Fruit fly (Drosophila melanogaster) whole organism, embryonic: ENCODE measurements around the gene Taf10.

Source experiments
- Antp ChIP-seq: fragments of 200-800 bp; sonication (Bioruptor generic); optimal IDR thresholded peaks from 3 replicates; lab custom pipeline; 2016; ENCODE audit warnings: missing biosample characterization, missing genetic modification characterization
- CG10267 ChIP-seq: fragments of 200-800 bp; sonication (Bioruptor generic); optimal IDR thresholded peaks from 2 replicates; lab custom pipeline; 2018; ENCODE audit warnings: missing biosample characterization, mild to moderate bottlenecking, missing genetic modification characterization, moderate library complexity
- CG10565 ChIP-seq: fragments of 200-800 bp; sonication (Bioruptor generic); optimal IDR thresholded peaks from 3 replicates; lab custom pipeline; 2016; ENCODE audit warnings: missing biosample characterization, mild to moderate bottlenecking, missing genetic modification characterization
- CG12236 ChIP-seq: fragments of 200-800 bp; sonication (Bioruptor generic); optimal IDR thresholded peaks from 2 replicates; lab custom pipeline; 2016; ENCODE audit warnings: missing biosample characterization, missing genetic modification characterization
- CG1233 ChIP-seq: fragments of 200-800 bp; sonication (Bioruptor generic); optimal IDR thresholded peaks from 4 replicates; lab custom pipeline; 2018; ENCODE audit warnings: missing biosample characterization, mild to moderate bottlenecking, missing genetic modification characterization
- CG14014 ChIP-seq: fragments of 200-800 bp; sonication (Bioruptor generic); IDR thresholded peaks from 2 replicates; pipeline ENCODE4 v1.3.6; 2022; ENCODE audit warnings: missing biosample characterization, missing genetic modification characterization
- CG14710 ChIP-seq: fragments of 200-800 bp; sonication (Bioruptor generic); optimal IDR thresholded peaks from 3 replicates; lab custom pipeline; 2019; ENCODE audit warnings: missing biosample characterization, mild to moderate bottlenecking, missing genetic modification characterization, moderate library complexity
- CG15514 ChIP-seq: fragments of 200-800 bp; sonication (Bioruptor generic); optimal IDR thresholded peaks from 3 replicates; lab custom pipeline; 2017; ENCODE audit warnings: missing biosample characterization, missing genetic modification characterization, mild to moderate bottlenecking, moderate library complexity, missing genetic modification reagents
- CG15696 ChIP-seq: fragments of 200-800 bp; sonication (Bioruptor generic); optimal IDR thresholded peaks from 2 replicates; lab custom pipeline; 2019; ENCODE audit warnings: missing biosample characterization, mild to moderate bottlenecking, missing genetic modification characterization, moderate library complexity
- CG17361 ChIP-seq: fragments of 200-800 bp; sonication (Bioruptor generic); IDR thresholded peaks from 3 replicates; pipeline ENCODE4 v1.3.6; 2022; ENCODE audit warnings: missing biosample characterization, missing genetic modification characterization
- CG17829 ChIP-seq: fragments of 200-800 bp; optimal IDR thresholded peaks from 2 replicates; lab custom pipeline; 2019; ENCODE audit warnings: missing biosample characterization, mild to moderate bottlenecking, missing genetic modification characterization, moderate library complexity
- CG1832 ChIP-seq: fragments of 200-800 bp; sonication (Bioruptor generic); optimal IDR thresholded peaks from 2 replicates; lab custom pipeline; 2017; ENCODE audit warnings: missing biosample characterization, mild to moderate bottlenecking, missing genetic modification characterization, inconsistent platforms
- CG2116 ChIP-seq: fragments of 200-800 bp; sonication (Bioruptor generic); optimal IDR thresholded peaks from 3 replicates; lab custom pipeline; 2018; ENCODE audit warnings: missing biosample characterization, mild to moderate bottlenecking, missing genetic modification characterization
- CG32772 ChIP-seq: fragments of 200-800 bp; sonication (Bioruptor generic); IDR thresholded peaks from 2 replicates; pipeline ENCODE4 v1.3.6; 2022; ENCODE audit warnings: missing biosample characterization, missing genetic modification characterization
- CG34224 ChIP-seq: fragments of 200-800 bp; sonication (Bioruptor generic); IDR thresholded peaks from 3 replicates; pipeline ENCODE4 v1.3.6; 2022; ENCODE audit warnings: missing biosample characterization, missing genetic modification characterization; ENCODE audit not compliant: partially characterized antibody
- CG3847 ChIP-seq: fragments of 200-800 bp; sonication (Bioruptor generic); IDR thresholded peaks from 2 replicates; pipeline ENCODE4 v1.3.6; 2022; ENCODE audit warnings: missing biosample characterization, missing genetic modification characterization
- CG3995 ChIP-seq: fragments of 200-800 bp; sonication (Bioruptor generic); optimal IDR thresholded peaks from 3 replicates; lab custom pipeline; 2016; ENCODE audit warnings: missing biosample characterization, missing genetic modification characterization
- CG4328 ChIP-seq: fragments of 200-800 bp; sonication (Bioruptor generic); optimal IDR thresholded peaks from 3 replicates; lab custom pipeline; 2017; ENCODE audit warnings: missing biosample characterization, missing genetic modification reagents, missing genetic modification characterization
- CG4360 ChIP-seq: fragments of 200-800 bp; sonication (Bioruptor generic); IDR thresholded peaks from 2 replicates; pipeline ENCODE4 v1.3.6; 2022; ENCODE audit warnings: missing biosample characterization, missing genetic modification characterization
- CG4617 ChIP-seq: fragments of 200-800 bp; sonication (Bioruptor generic); optimal IDR thresholded peaks from 3 replicates; lab custom pipeline; 2016; ENCODE audit warnings: missing biosample characterization, missing genetic modification characterization, borderline replicate concordance
- CG9437 ChIP-seq: fragments of 200-800 bp; sonication (Bioruptor generic); optimal IDR thresholded peaks from 2 replicates; lab custom pipeline; 2018; ENCODE audit warnings: missing biosample characterization, mild to moderate bottlenecking, missing genetic modification characterization
- Dll ChIP-seq: fragments of 200-800 bp; sonication (Bioruptor generic); IDR thresholded peaks from 4 replicates; pipeline ENCODE4 v1.3.6; 2022; ENCODE audit warnings: missing biosample characterization, missing genetic modification characterization; ENCODE audit not compliant: partially characterized antibody
- Dp ChIP-seq: fragments of 200-800 bp; sonication (Bioruptor generic); optimal IDR thresholded peaks from 2 replicates; lab custom pipeline; 2018; ENCODE audit warnings: missing biosample characterization, mild to moderate bottlenecking, missing genetic modification characterization, moderate library complexity
- E2f1 ChIP-seq: fragments of 200-800 bp; sonication (Bioruptor generic); IDR thresholded peaks from 2 replicates; pipeline ENCODE4 v1.3.6; 2022; ENCODE audit warnings: missing biosample characterization, missing genetic modification characterization
- E2f2 ChIP-seq: fragments of 200-800 bp; sonication (Bioruptor generic); IDR thresholded peaks from 2 replicates; pipeline ENCODE4 v1.3.6; 2022; ENCODE audit warnings: missing biosample characterization, missing genetic modification characterization
- Fer1 ChIP-seq: fragments of 200-800 bp; sonication (Bioruptor generic); optimal IDR thresholded peaks from 2 replicates; lab custom pipeline; 2017; ENCODE audit warnings: missing biosample characterization, mild to moderate bottlenecking, missing genetic modification characterization
- MBD-R2 ChIP-seq: fragments of 200-800 bp; sonication (Bioruptor generic); IDR thresholded peaks from 2 replicates; pipeline ENCODE4 v1.3.6; 2022; ENCODE audit warnings: missing biosample characterization, missing genetic modification characterization
- MESR4 ChIP-seq: fragments of 200-800 bp; sonication (Bioruptor generic); optimal IDR thresholded peaks from 2 replicates; lab custom pipeline; 2018; ENCODE audit warnings: missing biosample characterization, mild to moderate bottlenecking, missing genetic modification characterization, moderate library complexity
- Nf-YA ChIP-seq: fragments of 200-800 bp; sonication (Bioruptor generic); IDR thresholded peaks from 2 replicates; pipeline ENCODE4 v1.3.6; 2022; ENCODE audit warnings: missing biosample characterization, missing genetic modification characterization
- Nf-YB ChIP-seq: fragments of 200-800 bp; sonication (Bioruptor generic); optimal IDR thresholded peaks from 3 replicates; lab custom pipeline; 2019; ENCODE audit warnings: missing biosample characterization, mild to moderate bottlenecking, missing genetic modification characterization, moderate library complexity
- Sry-δ ChIP-seq: fragments of 200-800 bp; sonication (Bioruptor generic); optimal IDR thresholded peaks from 2 replicates; lab custom pipeline; 2016; ENCODE audit warnings: missing biosample characterization, missing genetic modification characterization
- Vsx1 ChIP-seq: fragments of 200-800 bp; sonication (Bioruptor generic); optimal IDR thresholded peaks from 2 replicates; lab custom pipeline; 2017; ENCODE audit warnings: missing biosample characterization, mild to moderate bottlenecking, missing genetic modification characterization, missing genetic modification reagents
- YL-1 ChIP-seq: fragments of 200-800 bp; sonication (Bioruptor generic); optimal IDR thresholded peaks from 3 replicates; lab custom pipeline; 2017; ENCODE audit warnings: missing biosample characterization, mild to moderate bottlenecking, missing genetic modification characterization
- crp ChIP-seq, 2 experiments: fragments of 200-800 bp; sonication (Bioruptor generic); optimal IDR thresholded peaks; 2 replicates in 1 of 2; 3 replicates in 1 of 2; lab custom pipeline; 2017; ENCODE audit warnings: missing biosample characterization in 2 of 2, missing genetic modification characterization in 2 of 2, mild to moderate bottlenecking in 1 of 2, moderate library complexity in 1 of 2
- ewg ChIP-seq: fragments of 200-800 bp; sonication (Bioruptor generic); optimal IDR thresholded peaks from 3 replicates; lab custom pipeline; 2017; ENCODE audit warnings: mild to moderate bottlenecking, missing biosample characterization, missing genetic modification reagents, missing genetic modification characterization
- fru ChIP-seq: fragments of >200 bp; optimal IDR thresholded peaks from 2 replicates; lab custom pipeline; 2017
- jigr1 ChIP-seq: fragments of 200-800 bp; sonication (Bioruptor generic); IDR thresholded peaks from 3 replicates; pipeline ENCODE4 v1.3.6; 2022; ENCODE audit warnings: missing biosample characterization, missing genetic modification characterization
- nerfin-1 ChIP-seq: fragments of 200-800 bp; sonication (Bioruptor generic); optimal IDR thresholded peaks from 3 replicates; lab custom pipeline; 2019; ENCODE audit warnings: missing biosample characterization, mild to moderate bottlenecking, missing genetic modification characterization, moderate library complexity
- phol ChIP-seq: fragments of 200-800 bp; sonication (Bioruptor generic); optimal IDR thresholded peaks from 3 replicates; lab custom pipeline; 2018; ENCODE audit warnings: missing biosample characterization, mild to moderate bottlenecking, missing genetic modification characterization, moderate library complexity
- pzg ChIP-seq: fragments of 200-800 bp; sonication (Bioruptor generic); optimal IDR thresholded peaks from 3 replicates; lab custom pipeline; 2018; ENCODE audit warnings: missing biosample characterization, mild to moderate bottlenecking, missing genetic modification characterization, moderate library complexity
- row ChIP-seq: fragments of 200-800 bp; sonication (Bioruptor generic); IDR thresholded peaks from 3 replicates; pipeline ENCODE4 v1.3.6; 2022; ENCODE audit warnings: missing biosample characterization, missing genetic modification characterization
- salm ChIP-seq: fragments of 200-800 bp; sonication (Bioruptor generic); optimal IDR thresholded peaks from 2 replicates; lab custom pipeline; 2018; ENCODE audit warnings: missing biosample characterization, mild to moderate bottlenecking, missing genetic modification characterization
- sens ChIP-seq: fragments of 200-800 bp; sonication (Bioruptor generic); peaks from one replicate; lab custom pipeline; 2016; ENCODE audit warnings: missing biosample characterization, missing genetic modification characterization
- slbo ChIP-seq: fragments of 200-800 bp; sonication (Bioruptor generic); IDR thresholded peaks from 2 replicates; pipeline ENCODE4 v1.3.6; 2022; ENCODE audit warnings: missing biosample characterization, missing genetic modification characterization
- stwl ChIP-seq: fragments of 200-800 bp; sonication (Bioruptor generic); optimal IDR thresholded peaks from 3 replicates; lab custom pipeline; 2018; ENCODE audit warnings: missing biosample characterization, mild to moderate bottlenecking, missing genetic modification characterization, moderate library complexity
- sug ChIP-seq: fragments of 200-800 bp; optimal IDR thresholded peaks from 2 replicates; lab custom pipeline; 2019; ENCODE audit warnings: missing biosample characterization, mild to moderate bottlenecking, missing genetic modification characterization, moderate library complexity
- trem ChIP-seq: fragments of 200-800 bp; optimal IDR thresholded peaks from 3 replicates; lab custom pipeline; 2019; ENCODE audit warnings: missing biosample characterization, mild to moderate bottlenecking, missing genetic modification characterization, moderate library complexity
- unc-4 ChIP-seq: fragments of 200-800 bp; sonication (Bioruptor generic); IDR thresholded peaks from 2 replicates; pipeline ENCODE4 v1.3.6; 2022; ENCODE audit warnings: missing biosample characterization, missing genetic modification characterization; ENCODE audit not compliant: partially characterized antibody

Taf10 gene

DNA sequence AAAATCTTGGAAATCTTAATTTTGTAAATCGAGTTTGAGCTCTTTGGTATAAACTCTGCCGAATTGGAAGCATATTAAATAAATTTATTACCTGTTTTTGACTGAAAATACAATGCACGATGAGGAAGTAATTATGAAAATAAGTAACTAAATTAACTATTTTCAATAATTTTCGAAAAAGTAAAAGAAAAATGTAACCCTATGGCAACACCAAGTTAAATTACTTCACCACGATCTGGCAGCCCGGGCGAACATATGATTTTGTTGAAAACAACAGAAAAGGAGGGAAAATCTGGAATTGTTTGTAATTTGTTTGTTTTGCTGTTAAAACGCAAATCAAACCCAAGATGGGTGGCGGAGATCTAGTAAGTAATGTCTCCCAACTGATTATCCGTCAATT, 22.8 kb upstream of the Taf10 start, which contains the start of the genes CG9961 and Cwc25:
CG9961 (minus strand) TSS at position 83 of the 400 bp plus-strand sequence.
Cwc25 (plus strand) TSS at position 247 of the 400 bp plus-strand sequence.
- TF ChIP-seq CG15514 (GFP tag; lab: Kevin White, UChicago): peak; percentile 25
- TF ChIP-seq stwl (tag; lab: Kevin White, UChicago): peak; percentile 34
- peak; percentile 9 for TF ChIP-seq CG17829
- peak; percentile 44 for TF ChIP-seq pzg (GFP tag; lab: Kevin White, UChicago)
- TF ChIP-seq E2f1 (GFP tag; lab: Robert Waterston, UW): peak; percentile 24; the same call in 1 of the 2 replicates
- no peak for TF ChIP-seq unc-4 (GFP tag; lab: Robert Waterston, UW)
- TF ChIP-seq CG3847: 0 out of 2 replicates have a peak, but pooled peaks have one; percentile 33
- peak; percentile 43 for TF ChIP-seq trem (tag; lab: Kevin White, UChicago)
- peak; percentile 64 for TF ChIP-seq E2f2 (GFP tag; lab: Robert Waterston, UW)
- no peak for TF ChIP-seq Nf-YB
- no peak for TF ChIP-seq slbo (GFP tag; lab: Robert Waterston, UW)
- peak; percentile 26 for TF ChIP-seq CG4617 (GFP tag; lab: Kevin White, UChicago)
- peak; percentile 42 for TF ChIP-seq Dp (GFP tag; lab: Kevin White, UChicago)
- TF ChIP-seq CG34224 (GFP tag; lab: Robert Waterston, UW): peak; percentile 26; the same call in 1 of the 3 replicates
- peak; percentile 12 for TF ChIP-seq CG2116 (GFP tag; lab: Kevin White, UChicago)
- TF ChIP-seq CG12236 (GFP tag; lab: Kevin White, UChicago): no peak
- TF ChIP-seq Vsx1 (GFP tag; lab: Kevin White, UChicago): no peak
- no peak for TF ChIP-seq CG14014 (GFP tag; lab: Robert Waterston, UW)
- TF ChIP-seq CG10267 (tag; lab: Kevin White, UChicago): peak; percentile 31
- TF ChIP-seq sug (tag; lab: Kevin White, UChicago): peak; percentile 3
- TF ChIP-seq CG9437 (GFP tag; lab: Kevin White, UChicago): peak; percentile 81
- TF ChIP-seq CG17361 (GFP tag; lab: Robert Waterston, UW): 0 out of 3 replicates have a peak, but pooled peaks have one; percentile 24
- TF ChIP-seq CG14710 (tag; lab: Kevin White, UChicago): peak; percentile 53
- peak; percentile 90 for TF ChIP-seq MBD-R2 (GFP tag; lab: Robert Waterston, UW)
- no peak for TF ChIP-seq Antp
- peak; percentile 1 for TF ChIP-seq Fer1 (GFP tag; lab: Kevin White, UChicago)
- TF ChIP-seq crp (GFP tag; optimal IDR thresholded peaks at IDR 0.05; lab: Kevin White, UChicago): peak; percentile 48 to 88
- peak; percentile 28 for TF ChIP-seq MESR4
- peak; percentile 16 for TF ChIP-seq YL-1 (GFP tag; lab: Kevin White, UChicago)
- peak; percentile 14 for TF ChIP-seq CG3995
- 0 out of 4 replicates have a peak, but pooled peaks have one; percentile 29 for TF ChIP-seq Dll (GFP tag; lab: Robert Waterston, UW)
- TF ChIP-seq sens (GFP tag; lab: Kevin White, UChicago): peak; percentile 84
- TF ChIP-seq nerfin-1 (tag; lab: Kevin White, UChicago): peak; percentile 29
- peak; percentile 25 for TF ChIP-seq phol (tag; lab: Kevin White, UChicago)
- 0 out of 3 replicates have a peak, but pooled peaks have one; percentile 24 for TF ChIP-seq row

DNA sequence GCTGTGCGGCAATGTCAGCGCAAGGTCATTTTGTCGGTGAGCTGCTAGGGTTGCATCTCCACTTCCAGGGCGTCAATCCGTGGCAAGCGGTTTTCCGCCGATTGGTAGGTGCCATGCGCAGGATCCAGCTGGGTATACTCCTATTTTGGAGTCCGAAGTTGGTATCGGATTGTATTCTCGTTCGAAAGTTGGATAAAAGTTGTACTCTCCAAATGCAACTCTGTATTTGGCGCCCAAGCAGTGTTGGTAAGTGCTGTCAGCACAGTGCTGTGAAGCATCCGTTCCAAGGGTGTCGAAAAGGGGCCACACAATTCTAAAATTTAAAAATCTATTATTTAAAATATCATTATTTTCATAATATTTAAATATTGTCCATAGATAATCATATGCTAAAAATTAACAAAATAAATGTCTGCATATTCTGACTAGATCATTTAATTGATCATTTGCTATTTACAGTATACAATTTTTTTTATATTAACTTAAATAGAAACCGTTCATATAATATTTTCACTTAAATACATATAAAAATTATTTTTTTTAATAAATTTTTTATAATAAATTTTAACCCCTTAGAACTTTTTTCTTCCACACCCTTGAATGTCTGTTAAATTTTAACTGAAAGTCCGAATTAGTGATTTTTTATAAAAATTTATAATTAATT, 19.1 kb upstream of the Taf10 start:
- TF ChIP-seq CG15696 (tag; lab: Kevin White, UChicago): peak; percentile 58
- TF ChIP-seq CG4360: peak; percentile 36; the same call in 1 of the 2 replicates
- peak; percentile 63 for TF ChIP-seq Sry-δ
- peak; percentile 35; the same call in 1 of the 3 replicates for TF ChIP-seq jigr1 (GFP tag; lab: Robert Waterston, UW)
- peak; percentile 80 for TF ChIP-seq ewg (GFP tag; lab: Kevin White, UChicago)
- TF ChIP-seq CG1832 (GFP tag; lab: Kevin White, UChicago): no peak
- TF ChIP-seq CG1233 (GFP tag; lab: Kevin White, UChicago): peak; percentile 89
- TF ChIP-seq salm (tag; lab: Kevin White, UChicago): peak; percentile 1
- TF ChIP-seq YL-1 (GFP tag; lab: Kevin White, UChicago): peak; percentile 86
- TF ChIP-seq CG32772 (GFP tag; lab: Robert Waterston, UW): peak; percentile 84
- TF ChIP-seq Nf-YA (GFP tag; lab: Robert Waterston, UW): peak; percentile 64; the same call in 1 of the 2 replicates
- TF ChIP-seq fru: no peak
- peak; percentile 30 for TF ChIP-seq CG10565 (GFP tag; lab: Kevin White, UChicago)
- TF ChIP-seq CG4328 (GFP tag; lab: Kevin White, UChicago): peak; percentile 83
- TF ChIP-seq CG4617 (GFP tag; lab: Kevin White, UChicago): peak; percentile 80
